Worm (Caenorhabditis elegans) whole organism, L4/young adult: Measurements from ENCODE around the gene F59G1.8.

ENCODE experiments used
- W03F9.2 ChIP-seq: fragments of 150-350 bp; optimal IDR thresholded peaks from 2 replicates; lab custom pipeline; 2014; ENCODE audit warnings: missing biosample characterization, missing genetic modification characterization
- dao-5 ChIP-seq: sonication (generic microtip); optimal IDR thresholded peaks from 2 replicates; lab custom pipeline; 2016; ENCODE audit warnings: missing genotype, missing genetic modification characterization, moderate library complexity, missing compliant biosample characterization
- him-1 ChIP-seq: sonication (generic microtip); optimal IDR thresholded peaks from 2 replicates; lab custom pipeline; 2016; ENCODE audit warnings: missing genotype, missing genetic modification reagents, missing genetic modification characterization, missing compliant biosample characterization

The F59G1.8 gene

ce11 chrII:5942593-5942992 is 36.2 kb downstream of the F59G1.8 start, which contains the start of gene F28B12.1:
TSS of gene F28B12.1 (plus strand) at chrII:5942927.
- TF ChIP-seq dao-5 (tag; lab: Kevin White, UChicago) (no peak), him-1 (tag; lab: Kevin White, UChicago) (peak; percentile 16), W03F9.2 (tag; lab: Kevin White, UChicago) (no peak)

- TF ChIP-seq him-1 (tag; lab: Kevin White, UChicago) (no peak), W03F9.2 (tag; lab: Kevin White, UChicago) (no peak), dao-5 (tag; lab: Kevin White, UChicago) (no peak)
Measured at ce11 chrII:5944268-5944667, 37.9 kb downstream of the F59G1.8 start, which contains the start of gene B0034.2. TSS of gene B0034.2 (minus strand) at chrII:5944368.

ce11 chrII:5945818-5946217 is 39.5 kb downstream of the F59G1.8 start:
- no peak for TF ChIP-seq him-1 (tag; lab: Kevin White, UChicago)
- no peak for TF ChIP-seq W03F9.2 (tag; lab: Kevin White, UChicago)
- no peak for TF ChIP-seq dao-5 (tag; lab: Kevin White, UChicago)

- TF ChIP-seq him-1 (tag; lab: Kevin White, UChicago), result no peak
- no peak for TF ChIP-seq dao-5 (tag; lab: Kevin White, UChicago)
- TF ChIP-seq W03F9.2 (tag; lab: Kevin White, UChicago), result no peak
Measured at ce11 chrII:5946438-5946837, 40.1 kb downstream of the F59G1.8 start.

ce11 chrII:5948681-5949080 is 42.3 kb downstream of the F59G1.8 start:
- TF ChIP-seq dao-5 (tag; lab: Kevin White, UChicago) (no peak), him-1 (tag; lab: Kevin White, UChicago) (no peak), W03F9.2 (tag; lab: Kevin White, UChicago) (no peak)

- no peak for TF ChIP-seq W03F9.2 (tag; lab: Kevin White, UChicago)
Measured at ce11 chrII:5950657-5951056, 44.3 kb downstream of the F59G1.8 start.

- TF ChIP-seq dao-5 (tag; lab: Kevin White, UChicago), result no peak
- no peak for TF ChIP-seq W03F9.2 (tag; lab: Kevin White, UChicago)
- no peak for TF ChIP-seq him-1 (tag; lab: Kevin White, UChicago)
Measured at ce11 chrII:5951745-5952144, 45.4 kb downstream of the F59G1.8 start.

ce11 chrII:5952214-5952613 is 45.8 kb downstream of the F59G1.8 start:
- no peak for TF ChIP-seq him-1 (tag; lab: Kevin White, UChicago)
- TF ChIP-seq W03F9.2 (tag; lab: Kevin White, UChicago), result no peak
- TF ChIP-seq dao-5 (tag; lab: Kevin White, UChicago), result no peak

ce11 chrII:5955638-5956167 is 49.3 kb downstream of the F59G1.8 start:
- peak; percentile 6 for TF ChIP-seq him-1 (tag; lab: Kevin White, UChicago)
- no peak for TF ChIP-seq W03F9.2 (tag; lab: Kevin White, UChicago)

ce11 chrII:5956583-5956982 is 50.2 kb downstream of the F59G1.8 start, which contains the start of gene casy-1:
TSS of gene casy-1 (minus strand) at chrII:5956683.
- TF ChIP-seq W03F9.2 (tag; lab: Kevin White, UChicago), result no peak
- no peak for TF ChIP-seq him-1 (tag; lab: Kevin White, UChicago)
- no peak for TF ChIP-seq dao-5 (tag; lab: Kevin White, UChicago)
